5 fruit fly cellular contexts compared by ENCODE assay signal in the genomic region with DNA sequence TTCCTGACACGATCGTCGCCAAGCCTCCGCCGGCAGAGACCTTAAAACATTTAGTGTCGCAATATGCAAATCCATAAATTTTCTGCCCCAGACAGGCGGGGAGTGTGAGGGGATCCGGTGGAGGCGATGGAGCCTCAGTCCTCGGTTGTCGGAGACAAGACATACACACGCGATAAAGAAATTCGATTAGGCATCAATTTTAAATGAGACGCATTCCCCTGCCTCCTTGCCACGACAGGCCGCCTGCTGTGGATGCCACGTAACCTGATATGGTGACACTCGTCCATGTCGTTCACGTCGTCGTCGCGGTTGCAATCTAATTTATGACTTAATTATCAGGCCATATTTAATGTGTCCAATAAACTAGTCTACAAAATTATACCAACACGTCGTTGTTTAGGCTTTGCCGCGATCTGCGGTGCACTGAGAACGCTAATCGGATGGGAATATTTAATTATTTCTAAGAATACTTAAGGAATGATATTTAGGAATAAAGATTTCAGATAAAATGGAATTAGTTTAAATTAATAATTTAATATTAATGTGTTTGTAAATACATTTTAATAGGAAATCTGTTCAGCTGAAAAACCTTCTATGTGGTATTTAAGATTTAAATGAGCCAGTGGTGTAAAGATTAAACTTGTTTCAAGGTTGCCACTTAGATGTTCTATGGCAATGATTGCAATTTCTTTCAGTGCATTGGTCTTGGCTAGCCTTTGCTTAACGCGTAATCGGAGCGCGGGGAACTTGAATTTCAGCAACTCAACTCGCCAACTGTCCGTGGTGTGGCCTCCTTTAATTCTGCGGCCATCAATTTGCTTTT.
TF ChIP-seq lines count a peak whose summit lies in the region.

No protein-coding gene starts in this region.

- TF ChIP-seq CTCF in whole organism, embryonic (GFP tag; optimal IDR thresholded peaks at IDR 0.05; lab: Kevin White, UChicago) = peak; percentile 21

TF ChIP-seq in whole organism, adult, 20 proteins besides CTCF, POLR2A, EP300 and RAD21 (continues in another document):
- TF ChIP-seq tj (GFP tag; optimal IDR thresholded peaks at IDR 0.05; lab: Kevin White, UChicago) = no peak
- no peak for TF ChIP-seq toe (GFP tag; optimal IDR thresholded peaks at IDR 0.05; lab: Kevin White, UChicago)
- TF ChIP-seq CG1620 (GFP tag; optimal IDR thresholded peaks at IDR 0.05; lab: Kevin White, UChicago) = no peak
- TF ChIP-seq Mnt (GFP tag; optimal IDR thresholded peaks at IDR 0.05; lab: Kevin White, UChicago) = no peak
- TF ChIP-seq cic (GFP tag; optimal IDR thresholded peaks at IDR 0.05; lab: Kevin White, UChicago) = no peak
- TF ChIP-seq cnc (optimal IDR thresholded peaks at IDR 0.05; lab: Kevin White, UChicago) = no peak
- no peak for TF ChIP-seq CG7045 (GFP tag; optimal IDR thresholded peaks at IDR 0.05; lab: Kevin White, UChicago)
- no peak for TF ChIP-seq CG5204 (GFP tag; optimal IDR thresholded peaks at IDR 0.05; lab: Kevin White, UChicago)
- TF ChIP-seq CG11617 (GFP tag; optimal IDR thresholded peaks at IDR 0.05; lab: Kevin White, UChicago) = peak; percentile 7
- peak; percentile 46 for TF ChIP-seq CG14711 (tag; optimal IDR thresholded peaks at IDR 0.05; lab: Kevin White, UChicago)
- no peak for TF ChIP-seq Clk (GFP tag; optimal IDR thresholded peaks at IDR 0.05; lab: Kevin White, UChicago)
- TF ChIP-seq Hr96 (GFP tag; optimal IDR thresholded peaks at IDR 0.05; lab: Kevin White, UChicago) = no peak
- TF ChIP-seq Crg-1 (GFP tag; optimal IDR thresholded peaks at IDR 0.05; lab: Kevin White, UChicago) = no peak
- no peak for TF ChIP-seq CG12768 (GFP tag; optimal IDR thresholded peaks at IDR 0.05; lab: Kevin White, UChicago)
- TF ChIP-seq kay (GFP tag; lab: Kevin White, UChicago; ENCODE audit: borderline replicate concordance) = peak; percentile 30
- no peak for TF ChIP-seq pad (GFP tag; optimal IDR thresholded peaks at IDR 0.05; lab: Kevin White, UChicago)
- no peak for TF ChIP-seq CG7101 (tag; optimal IDR thresholded peaks at IDR 0.05; lab: Kevin White, UChicago)

TF ChIP-seq in whole organism, embryonic, 481 proteins besides CTCF, POLR2A, EP300 and RAD21 (continues in another document):
- TF ChIP-seq CG9437 (GFP tag; optimal IDR thresholded peaks at IDR 0.05; lab: Kevin White, UChicago) (peak; percentile 58), CG17829 (tag; optimal IDR thresholded peaks at IDR 0.05; lab: Kevin White, UChicago) (peak; percentile 79), CG8388 (GFP tag; optimal IDR thresholded peaks at IDR 0.05; lab: Kevin White, UChicago) (peak; percentile 62), Chrac-16 (GFP tag; optimal IDR thresholded peaks at IDR 0.05; lab: Kevin White, UChicago) (peak; percentile 12), CG10654 (GFP tag; optimal IDR thresholded peaks at IDR 0.05; lab: Kevin White, UChicago) (peak; percentile 50), CG34224 (GFP tag; IDR thresholded peaks at IDR 0.05; lab: Robert Waterston, UW; ENCODE audit: partially characterized antibody) (no peak), CG2199 (GFP tag; IDR thresholded peaks at IDR 0.05; lab: Robert Waterston, UW) (0 out of 3 replicates have a peak, but pooled peaks have one; percentile 35), tna (GFP tag; IDR thresholded peaks at IDR 0.05; lab: Robert Waterston, UW; ENCODE audit: partially characterized antibody) (no peak), Nf-YB (GFP tag; optimal IDR thresholded peaks at IDR 0.05; lab: Kevin White, UChicago) (peak; percentile 34), Spps (tag; optimal IDR thresholded peaks at IDR 0.05; lab: Kevin White, UChicago) (peak; percentile 62), grau (tag; optimal IDR thresholded peaks at IDR 0.05; lab: Kevin White, UChicago) (peak; percentile 70), CG33557 (GFP tag; optimal IDR thresholded peaks at IDR 0.05; lab: Kevin White, UChicago) (peak; percentile 15), Hr78 (GFP tag; optimal IDR thresholded peaks at IDR 0.05; lab: Kevin White, UChicago) (peak in 1 of 2 experiments; percentile 53), lmd (GFP tag; IDR thresholded peaks at IDR 0.05; lab: Robert Waterston, UW) (peak; percentile 48; the same call in 1 of the 2 replicates), CG14050 (GFP tag; IDR thresholded peaks at IDR 0.05; lab: Robert Waterston, UW) (0 out of 3 replicates have a peak, but pooled peaks have one; percentile 30)

TF ChIP-seq in whole organism, prepupa, 60 proteins besides CTCF, POLR2A, EP300 and RAD21 (continues in another document):
- peak; percentile 81 for TF ChIP-seq CG11762 (GFP tag; optimal IDR thresholded peaks at IDR 0.05; lab: Kevin White, UChicago; ENCODE audit: insufficient read depth)
- peak; percentile 91 for TF ChIP-seq CG6808 (GFP tag; optimal IDR thresholded peaks at IDR 0.05; lab: Kevin White, UChicago)
- no peak for TF ChIP-seq CG31627 (GFP tag; optimal IDR thresholded peaks at IDR 0.05; lab: Kevin White, UChicago)
- TF ChIP-seq salr (GFP tag; optimal IDR thresholded peaks at IDR 0.05; lab: Kevin White, UChicago) = peak; percentile 68 to 79
- TF ChIP-seq Hr38 (GFP tag; optimal IDR thresholded peaks at IDR 0.05; lab: Kevin White, UChicago) = no peak
- TF ChIP-seq Hr39 (GFP tag; optimal IDR thresholded peaks at IDR 0.05; lab: Kevin White, UChicago) = peak; percentile 15
- TF ChIP-seq Blimp-1 (GFP tag; optimal IDR thresholded peaks at IDR 0.05; lab: Kevin White, UChicago) = no peak
- peak; percentile 84 for TF ChIP-seq CG8632 (GFP tag; optimal IDR thresholded peaks at IDR 0.05; lab: Kevin White, UChicago)
- TF ChIP-seq topi (GFP tag; optimal IDR thresholded peaks at IDR 0.05; lab: Kevin White, UChicago) = peak; percentile 25
- TF ChIP-seq Met (GFP tag; optimal IDR thresholded peaks at IDR 0.05; lab: Kevin White, UChicago) = peak; percentile 46
- peak; percentile 76; the same call in 1 of the 2 replicates for TF ChIP-seq CG11294 (GFP tag; IDR thresholded peaks at IDR 0.05; lab: Robert Waterston, UW)
- TF ChIP-seq ss (GFP tag; optimal IDR thresholded peaks at IDR 0.05; lab: Kevin White, UChicago) = peak; percentile 67 to 90
- peak; percentile 58 for TF ChIP-seq pdm3 (GFP tag; optimal IDR thresholded peaks at IDR 0.05; lab: Kevin White, UChicago)
- peak; percentile 92 for TF ChIP-seq CG10669 (GFP tag; optimal IDR thresholded peaks at IDR 0.05; lab: Kevin White, UChicago)
- TF ChIP-seq CG6792 (GFP tag; optimal IDR thresholded peaks at IDR 0.05; lab: Kevin White, UChicago) = peak; percentile 72
- TF ChIP-seq CG1621 (tag; optimal IDR thresholded peaks at IDR 0.05; lab: Kevin White, UChicago) = peak; percentile 59

TF ChIP-seq in whole organism, pupa, 21 proteins besides CTCF, POLR2A, EP300 and RAD21 (continues in another document):
- TF ChIP-seq CG8301 (tag; optimal IDR thresholded peaks at IDR 0.05; lab: Kevin White, UChicago) (peak; percentile 87), Ets98B (GFP tag; IDR thresholded peaks at IDR 0.05; lab: Robert Waterston, UW) (peak; percentile 73), CG4496 (GFP tag; IDR thresholded peaks at IDR 0.05; lab: Robert Waterston, UW) (peak; percentile 86), fd96Ca (GFP tag; IDR thresholded peaks at IDR 0.05; lab: Robert Waterston, UW) (peak; percentile 73; the same call in 1 of the 3 replicates), D1 (tag; optimal IDR thresholded peaks at IDR 0.05; lab: Kevin White, UChicago) (peak; percentile 78), EcR (GFP tag; optimal IDR thresholded peaks at IDR 0.05; lab: Kevin White, UChicago) (peak; percentile 56), CG9948 (tag; optimal IDR thresholded peaks at IDR 0.05; lab: Kevin White, UChicago) (peak; percentile 89), CG12605 (GFP tag; IDR thresholded peaks at IDR 0.05; lab: Robert Waterston, UW) (no peak; the same call in 1 of the 2 replicates), CG10348 (GFP tag; IDR thresholded peaks at IDR 0.05; lab: Robert Waterston, UW) (peak; percentile 37; the same call in 1 of the 2 replicates), CG13204 (GFP tag; optimal IDR thresholded peaks at IDR 0.05; lab: Kevin White, UChicago) (peak; percentile 34), rn (GFP tag; IDR thresholded peaks at IDR 0.05; lab: Robert Waterston, UW) (peak; percentile 63), CG34367 (tag; optimal IDR thresholded peaks at IDR 0.05; lab: Kevin White, UChicago) (peak; percentile 77), gl (tag; optimal IDR thresholded peaks at IDR 0.05; lab: Kevin White, UChicago) (peak; percentile 51), CG17806 (tag; optimal IDR thresholded peaks at IDR 0.05; lab: Kevin White, UChicago) (peak; percentile 91), Snoo (tag; optimal IDR thresholded peaks at IDR 0.05; lab: Kevin White, UChicago) (peak; percentile 66), CG32121 (GFP tag; IDR thresholded peaks at IDR 0.05; lab: Robert Waterston, UW) (peak; percentile 86), Pif1A (GFP tag; optimal IDR thresholded peaks at IDR 0.05; lab: Kevin White, UChicago) (peak; percentile 42)

TF ChIP-seq in whole organism, wandering third instar larva, 38 proteins besides CTCF, POLR2A, EP300 and RAD21 (continues in another document):
- TF ChIP-seq woc (GFP tag; optimal IDR thresholded peaks at IDR 0.05; lab: Kevin White, UChicago) = no peak
- TF ChIP-seq h (GFP tag; optimal IDR thresholded peaks at IDR 0.05; lab: Kevin White, UChicago) = peak; percentile 32
- TF ChIP-seq Abd-B (GFP tag; optimal IDR thresholded peaks at IDR 0.05; lab: Kevin White, UChicago) = no peak
- no peak for TF ChIP-seq Rel (GFP tag; optimal IDR thresholded peaks at IDR 0.05; lab: Kevin White, UChicago)
- TF ChIP-seq Rel (tag; optimal IDR thresholded peaks at IDR 0.05; lab: Kevin White, UChicago) = peak; percentile 45
- no peak for TF ChIP-seq brk (GFP tag; optimal IDR thresholded peaks at IDR 0.05; lab: Kevin White, UChicago)
- TF ChIP-seq HLH106 (tag; optimal IDR thresholded peaks at IDR 0.05; lab: Kevin White, UChicago) = peak; percentile 50
- TF ChIP-seq Hr83 (GFP tag; optimal IDR thresholded peaks at IDR 0.05; lab: Kevin White, UChicago; ENCODE audit: poor library complexity, severe bottlenecking) = no peak
- TF ChIP-seq tai (GFP tag; optimal IDR thresholded peaks at IDR 0.05; lab: Kevin White, UChicago) = no peak
- no peak for TF ChIP-seq dl (GFP tag; optimal IDR thresholded peaks at IDR 0.05; lab: Kevin White, UChicago; ENCODE audit: insufficient read depth in 1 of 2, partially characterized antibody in 2 of 2)
- TF ChIP-seq sage (GFP tag; optimal IDR thresholded peaks at IDR 0.05; lab: Kevin White, UChicago) = no peak
- no peak for TF ChIP-seq usp (GFP tag; optimal IDR thresholded peaks at IDR 0.05; lab: Kevin White, UChicago)
- TF ChIP-seq CG9705 (GFP tag; optimal IDR thresholded peaks at IDR 0.05; lab: Kevin White, UChicago) = no peak
- no peak for TF ChIP-seq sv (GFP tag; optimal IDR thresholded peaks at IDR 0.05; lab: Kevin White, UChicago)
- no peak for TF ChIP-seq lola (GFP tag; optimal IDR thresholded peaks at IDR 0.05; lab: Kevin White, UChicago)
- TF ChIP-seq dmrt93B (GFP tag; optimal IDR thresholded peaks at IDR 0.05; lab: Kevin White, UChicago) = no peak
- no peak for TF ChIP-seq Myc (optimal IDR thresholded peaks at IDR 0.05; lab: Kevin White, UChicago)
- peak; percentile 49 for TF ChIP-seq Sp1 (GFP tag; optimal IDR thresholded peaks at IDR 0.05; lab: Kevin White, UChicago)
- peak; percentile 42 for TF ChIP-seq fru (GFP tag; optimal IDR thresholded peaks at IDR 0.05; lab: Kevin White, UChicago)
- no peak for TF ChIP-seq Mio (GFP tag; optimal IDR thresholded peaks at IDR 0.05; lab: Kevin White, UChicago)
- TF ChIP-seq foxo (GFP tag; optimal IDR thresholded peaks at IDR 0.05; lab: Kevin White, UChicago) = peak in 1 of 2 experiments; percentile 66
